Worm (Caenorhabditis elegans): ENCODE results near the gene fbxb-77.

fbxb-77 gene

DNA sequence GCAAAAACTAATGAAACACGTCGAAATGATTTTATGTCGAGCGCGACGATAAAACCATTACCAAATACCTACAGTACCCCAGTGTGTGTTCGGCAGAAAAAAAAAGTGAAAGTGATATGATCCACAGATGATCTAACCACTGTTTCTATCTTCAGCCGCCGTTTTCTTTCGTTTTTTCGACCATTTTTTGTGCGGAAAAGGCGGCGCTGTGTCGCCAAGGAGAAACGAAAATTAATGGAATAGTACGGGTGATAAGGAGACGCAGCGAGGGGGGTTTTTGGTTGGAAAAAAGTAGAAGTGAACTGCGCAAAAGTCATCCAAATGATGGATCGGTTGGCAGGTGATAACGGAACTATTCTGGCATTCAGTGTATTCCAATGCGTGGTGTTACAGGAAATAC lies 39.2 kb upstream of the fbxb-77 start:
- TF ChIP-seq cey-2 (tag; optimal IDR thresholded peaks at IDR 0.05; ENCODE audit: borderline replicate concordance, insufficient read depth) (peak; percentile 48), aha-1 (tag) (no peak), nhr-28 (tag; optimal IDR thresholded peaks at IDR 0.05) (peak; percentile 12), tra-1 (GFP tag; IDR thresholded peaks at IDR 0.05) (0 out of 2 replicates have a peak, but pooled peaks have one; percentile 44), nhr-111 (GFP tag; optimal IDR thresholded peaks at IDR 0.05) (no peak), mxl-3 (GFP tag; optimal IDR thresholded peaks at IDR 0.05) (peak; percentile 8), hlh-11 (tag; optimal IDR thresholded peaks at IDR 0.05) (peak; percentile 37), egl-27 (tag; optimal IDR thresholded peaks at IDR 0.05) (no peak), gei-8 (GFP tag; optimal IDR thresholded peaks at IDR 0.05) (no peak), nhr-48 (tag; optimal IDR thresholded peaks at IDR 0.05) (peak; percentile 29)

- no peak for TF ChIP-seq mxl-3 (GFP tag; optimal IDR thresholded peaks at IDR 0.05)
- no peak for TF ChIP-seq lin-29 (GFP tag; IDR thresholded peaks at IDR 0.05)
These were observed 33.5 kb upstream of the fbxb-77 start, which contains the start of gene R11E3.1 for ce11 chrIV:4789445-4789844. TSS of gene R11E3.1 (plus strand) at chrIV:4789745.

DNA sequence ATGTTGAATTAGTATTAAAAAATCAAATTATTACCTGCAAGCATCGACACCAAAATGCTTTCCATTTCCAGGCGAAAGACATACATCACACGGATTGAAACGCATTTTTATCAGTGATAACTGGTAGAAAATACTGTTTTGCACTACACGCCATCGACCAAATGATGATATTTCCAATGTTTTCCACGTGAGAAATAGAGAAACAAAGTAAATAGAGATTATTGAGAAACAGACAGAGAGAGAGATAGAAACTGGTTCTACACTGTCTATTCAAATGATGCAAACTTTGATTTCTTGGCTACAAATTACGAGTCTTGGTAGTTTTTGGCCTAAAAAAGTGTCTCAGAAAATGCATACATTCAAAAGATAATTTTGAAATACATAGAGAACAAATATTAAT lies 32.4 kb upstream of the fbxb-77 start, which contains the start of gene nhr-104:
nhr-104 (minus strand) TSS at position 361 of the 400 bp plus-strand sequence.
- no peak for TF ChIP-seq F44E2.7 (GFP tag; IDR thresholded peaks at IDR 0.05)
- TF ChIP-seq ceh-32 (tag; optimal IDR thresholded peaks at IDR 0.05; ENCODE audit: poor library complexity) = no peak
- TF ChIP-seq hmg-1.1 (GFP tag; IDR thresholded peaks at IDR 0.05) = 0 out of 2 replicates have a peak, but pooled peaks have one; percentile 17
- TF ChIP-seq ZK546.5 (tag; optimal IDR thresholded peaks at IDR 0.05) = no peak
- TF ChIP-seq dve-1 (tag; optimal IDR thresholded peaks at IDR 0.05; ENCODE audit: insufficient read depth) = peak; percentile 81
- TF ChIP-seq daf-16 (GFP tag; optimal IDR thresholded peaks at IDR 0.05) = no peak
- peak; percentile 97 for TF ChIP-seq daf-16 (tag; optimal IDR thresholded peaks at IDR 0.05)
- TF ChIP-seq mdl-1 (tag; optimal IDR thresholded peaks at IDR 0.05) = peak in 1 of 2 experiments; percentile 86
- TF ChIP-seq ceh-20 (GFP tag; IDR thresholded peaks at IDR 0.05) = no peak
- TF ChIP-seq mes-2 (tag; optimal IDR thresholded peaks at IDR 0.05; ENCODE audit: poor library complexity, severe bottlenecking) = peak; percentile 35
- TF ChIP-seq lin-15B (tag; optimal IDR thresholded peaks at IDR 0.05) = no peak
- TF ChIP-seq sdz-12 (GFP tag; optimal IDR thresholded peaks at IDR 0.05) = no peak
- TF ChIP-seq dmd-6 (GFP tag; IDR thresholded peaks at IDR 0.05) = peak; percentile 72
- no peak for TF ChIP-seq nhr-10 (tag; optimal IDR thresholded peaks at IDR 0.05)
- TF ChIP-seq daf-19 (GFP tag; conservative IDR thresholded peaks at IDR 0.05) = no peak
- TF ChIP-seq arid-1 (GFP tag; conservative IDR thresholded peaks at IDR 0.05) = no peak
- TF ChIP-seq unc-130 (GFP tag; optimal IDR thresholded peaks at IDR 0.05) = no peak
- TF ChIP-seq unc-39 (tag; optimal IDR thresholded peaks at IDR 0.05) = no peak
- no peak for TF ChIP-seq pha-4 (GFP tag; IDR thresholded peaks at IDR 0.05)
- peak; percentile 26 for TF ChIP-seq pha-4 (tag; optimal IDR thresholded peaks at IDR 0.05)
- no peak for TF ChIP-seq F49E8.2 (tag; optimal IDR thresholded peaks at IDR 0.05; ENCODE audit: borderline replicate concordance)
- TF ChIP-seq F37D6.2 (tag; optimal IDR thresholded peaks at IDR 0.05) = no peak
- no peak for TF ChIP-seq lin-38 (GFP tag; IDR thresholded peaks at IDR 0.05)
- TF ChIP-seq R02D3.7 (tag; optimal IDR thresholded peaks at IDR 0.05) = no peak
- TF ChIP-seq ama-1 (optimal IDR thresholded peaks at IDR 0.05) = no peak
- TF ChIP-seq F26F4.8 (GFP tag; conservative IDR thresholded peaks at IDR 0.05) = no peak
- TF ChIP-seq duxl-1 (tag; optimal IDR thresholded peaks at IDR 0.05; ENCODE audit: poor library complexity) = no peak
- TF ChIP-seq nhr-41 (GFP tag; IDR thresholded peaks at IDR 0.05) = no peak
- TF ChIP-seq nhr-77 (tag; optimal IDR thresholded peaks at IDR 0.05) = peak; percentile 83
- peak in 1 of 2 experiments; percentile 33 for TF ChIP-seq hif-1 (tag; optimal IDR thresholded peaks at IDR 0.05)
- TF ChIP-seq T26A8.4 (GFP tag; IDR thresholded peaks at IDR 0.05) = no peak
- TF ChIP-seq zip-11 (GFP tag; IDR thresholded peaks at IDR 0.05) = no peak
- TF ChIP-seq F10B5.3 (tag; optimal IDR thresholded peaks at IDR 0.05) = no peak
- no peak for TF ChIP-seq ztf-11 (tag; optimal IDR thresholded peaks at IDR 0.05)
- TF ChIP-seq T20F7.1 (GFP tag; optimal IDR thresholded peaks at IDR 0.05) = no peak
- TF ChIP-seq daf-12 (tag; optimal IDR thresholded peaks at IDR 0.05) = no peak
- no peak for TF ChIP-seq nhr-76 (tag; optimal IDR thresholded peaks at IDR 0.05)
- no peak for TF ChIP-seq nhr-42 (GFP tag; IDR thresholded peaks at IDR 0.05)
